Fruit fly (Drosophila melanogaster): ENCODE measurements around the gene Ir68a.
A peak's percentile ranks its signal among the peaks of the same experiment; 100 is the strongest.

Ir68a gene

DNA sequence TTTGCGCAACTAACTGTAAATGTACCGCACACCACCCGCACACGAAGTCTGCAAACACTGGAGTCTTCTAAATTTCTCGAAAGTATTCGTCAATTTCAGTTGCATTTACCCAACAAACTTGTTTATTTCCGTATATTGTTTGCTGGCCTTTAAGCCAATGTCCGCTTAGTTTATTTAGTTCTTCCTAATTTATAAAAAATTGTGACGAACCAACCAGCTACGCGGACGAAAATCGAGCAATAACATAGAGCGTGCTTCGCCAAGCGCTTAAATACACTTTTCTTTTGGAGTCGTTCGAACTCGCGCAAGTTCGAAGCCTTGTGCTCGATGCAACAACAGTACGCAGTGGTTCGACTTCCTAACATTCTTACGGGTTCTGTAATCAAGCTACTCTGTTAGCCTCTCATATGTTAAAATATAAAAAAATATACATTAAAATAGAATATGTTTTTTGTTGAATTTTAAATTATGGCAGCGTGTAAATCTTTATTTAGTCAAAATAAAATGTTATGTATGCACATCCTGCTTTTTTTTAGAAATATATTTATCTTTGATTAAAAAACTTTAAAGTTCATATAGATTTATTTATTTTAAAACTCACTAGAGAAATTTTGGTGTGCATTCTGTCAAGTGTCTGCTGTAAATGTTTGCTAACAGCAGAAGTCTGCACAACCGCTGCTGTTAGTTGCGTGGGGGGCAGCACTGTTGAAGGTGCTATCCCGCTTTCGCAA lies 38.6 kb downstream of the Ir68a start, which contains the start of gene GlcAT-P (continued):
- TF ChIP-seq ato (GFP tag; IDR thresholded peaks at IDR 0.05; ENCODE audit: partially characterized antibody) (no peak), slbo (GFP tag; IDR thresholded peaks at IDR 0.05) (peak; percentile 83), gro (GFP tag; optimal IDR thresholded peaks at IDR 0.05) (no peak), crol (GFP tag; IDR thresholded peaks at IDR 0.05) (no peak), CG2889 (GFP tag; IDR thresholded peaks at IDR 0.05) (peak; percentile 46; the same call in 1 of the 3 replicates), CG30403 (GFP tag; optimal IDR thresholded peaks at IDR 0.05) (peak; percentile 73), CG7556 (GFP tag; optimal IDR thresholded peaks at IDR 0.05) (peak; percentile 91), Bgb (GFP tag; IDR thresholded peaks at IDR 0.05; ENCODE audit: partially characterized antibody) (no peak), CG15011 (GFP tag; optimal IDR thresholded peaks at IDR 0.05) (no peak), Poxn (GFP tag; IDR thresholded peaks at IDR 0.05) (no peak), fu2 (GFP tag; optimal IDR thresholded peaks at IDR 0.05) (no peak), CG7372 (GFP tag; IDR thresholded peaks at IDR 0.05) (0 out of 2 replicates have a peak, but pooled peaks have one; percentile 43), CG2116 (GFP tag; optimal IDR thresholded peaks at IDR 0.05) (peak; percentile 11), Elba2 (GFP tag; optimal IDR thresholded peaks at IDR 0.05) (no peak), CG17385 (GFP tag; optimal IDR thresholded peaks at IDR 0.05) (peak; percentile 71), Six4 (GFP tag; optimal IDR thresholded peaks at IDR 0.05) (no peak), YL-1 (GFP tag; optimal IDR thresholded peaks at IDR 0.05) (peak; percentile 13), CG11723 (GFP tag; optimal IDR thresholded peaks at IDR 0.05) (peak; percentile 44), CG10979 (tag; optimal IDR thresholded peaks at IDR 0.05) (peak; percentile 82), ab (GFP tag; optimal IDR thresholded peaks at IDR 0.05) (no peak), aop (GFP tag; IDR thresholded peaks at IDR 0.05) (no peak), CG7786 (GFP tag; optimal IDR thresholded peaks at IDR 0.05) (no peak), her (GFP tag; optimal IDR thresholded peaks at IDR 0.05) (no peak), salm (tag; optimal IDR thresholded peaks at IDR 0.05) (peak; percentile 36), vvl (GFP tag; IDR thresholded peaks at IDR 0.05) (peak; percentile 85), CG11696 (GFP tag; IDR thresholded peaks at IDR 0.05) (no peak), CG7928 (GFP tag; optimal IDR thresholded peaks at IDR 0.05) (no peak), caup (GFP tag; optimal IDR thresholded peaks at IDR 0.05; ENCODE audit: severe bottlenecking) (peak; percentile 63), HmgZ (tag; optimal IDR thresholded peaks at IDR 0.05) (peak; percentile 22), ci (GFP tag; IDR thresholded peaks at IDR 0.05) (peak; percentile 48; the same call in 1 of the 3 replicates), jumu (GFP tag; optimal IDR thresholded peaks at IDR 0.05) (no peak), Hr51 (GFP tag; optimal IDR thresholded peaks at IDR 0.05) (peak in 1 of 2 experiments; percentile 86), CG32772 (GFP tag; IDR thresholded peaks at IDR 0.05) (peak; percentile 34; the same call in 1 of the 2 replicates), sob (GFP tag; IDR thresholded peaks at IDR 0.05) (peak; percentile 76), zen (tag; optimal IDR thresholded peaks at IDR 0.05) (peak; percentile 4), CG10431 (GFP tag; optimal IDR thresholded peaks at IDR 0.05) (no peak), CHES-1-like (GFP tag; optimal IDR thresholded peaks at IDR 0.05) (no peak), Asciz (GFP tag; optimal IDR thresholded peaks at IDR 0.05) (peak; percentile 40), CG15601 (tag; optimal IDR thresholded peaks at IDR 0.05) (peak; percentile 63), CG11456 (GFP tag; IDR thresholded peaks at IDR 0.05) (no peak), Dll (GFP tag; IDR thresholded peaks at IDR 0.05; ENCODE audit: partially characterized antibody) (no peak), CG4282 (GFP tag; optimal IDR thresholded peaks at IDR 0.05) (no peak), ham (GFP tag; IDR thresholded peaks at IDR 0.05) (no peak), Fer1 (GFP tag; optimal IDR thresholded peaks at IDR 0.05) (peak; percentile 87), CG1529 (GFP tag; optimal IDR thresholded peaks at IDR 0.05) (no peak), cato (GFP tag; optimal IDR thresholded peaks at IDR 0.05; ENCODE audit: borderline replicate concordance) (no peak), chn (GFP tag; optimal IDR thresholded peaks at IDR 0.05) (no peak), CG11085 (GFP tag; IDR thresholded peaks at IDR 0.05) (0 out of 2 replicates have a peak, but pooled peaks have one; percentile 36), ash1 (GFP tag; optimal IDR thresholded peaks at IDR 0.05) (no peak)

All from whole organism, embryonic.